Fruit fly (Drosophila melanogaster) S2 (cell line): ENCODE results near the gene CG42835.

ENCODE experiments used
- CG8478 ChIP-seq: fragments of >200 bp; optimal IDR thresholded peaks from 2 replicates; lab custom pipeline; 2018
- CTCF ChIP-seq, 2 experiments: fragments of >200 bp; optimal IDR thresholded peaks; 2 replicates each; lab custom pipeline; 2018

- TF ChIP-seq CG8478 (lab: Kevin White, UChicago) (no peak), CTCF (optimal IDR thresholded peaks at IDR 0.05; lab: Kevin White, UChicago) (no peak)
Measured at dm6 chr3R:17430481-17430880, 10.0 kb downstream of the CG42835 start.
